Fruit fly (Drosophila melanogaster) Kc167 (cell line): ENCODE measurements around the gene Desat2.

Experiments used
- Myc ChIP-seq: fragments of >200 bp; optimal IDR thresholded peaks from 2 replicates; lab custom pipeline; 2017; ENCODE audit warnings: missing external identifiers
- Sin3A ChIP-seq: fragments of >200 bp; optimal IDR thresholded peaks from 2 replicates; lab custom pipeline; 2018; ENCODE audit warnings: missing external identifiers
- h ChIP-seq: fragments of >200 bp; optimal IDR thresholded peaks from 3 replicates; lab custom pipeline; 2018; ENCODE audit warnings: missing external identifiers
- insv ChIP-seq: fragments of >200 bp; optimal IDR thresholded peaks from 3 replicates; lab custom pipeline; 2018; ENCODE audit warnings: missing external identifiers
- psq ChIP-seq: fragments of >200 bp; optimal IDR thresholded peaks from 2 replicates; lab custom pipeline; 2017; ENCODE audit warnings: missing external identifiers
- ttk ChIP-seq: sonication (Bioruptor generic); optimal IDR thresholded peaks from 2 replicates; lab custom pipeline; 2017; ENCODE audit warnings: missing external identifiers

DNA sequence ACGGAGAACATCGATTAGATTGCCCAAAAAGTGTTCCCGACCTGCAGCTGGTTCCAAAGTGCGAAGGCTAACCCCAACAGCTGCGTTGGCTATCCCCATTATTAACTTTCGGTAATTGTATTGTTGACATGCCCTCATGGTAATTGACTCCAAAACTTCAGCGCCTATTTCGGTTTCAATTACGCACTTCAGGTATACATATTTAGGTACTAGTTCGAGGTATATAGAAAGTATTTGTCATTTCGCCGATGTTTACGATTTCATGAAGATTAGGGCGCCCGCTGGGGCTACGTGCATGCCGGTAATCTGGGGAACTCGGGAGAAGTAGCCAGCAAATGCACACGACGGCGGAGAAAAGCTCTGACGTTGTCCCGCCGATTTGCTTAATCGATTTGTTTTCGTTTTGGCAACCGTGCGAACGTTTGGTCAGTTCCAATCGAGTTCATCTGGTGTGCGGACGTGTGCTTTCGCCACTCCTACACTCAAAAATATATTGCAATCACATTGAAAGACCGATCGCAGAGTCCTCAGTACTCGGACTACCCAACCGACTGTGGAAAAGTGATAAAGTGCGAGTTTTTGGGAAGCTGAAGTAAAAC, 5.1 kb downstream of the Desat2 start:
- TF ChIP-seq h (lab: Kevin White, UChicago) (no peak), psq (lab: Kevin White, UChicago) (no peak), ttk (no peak), Sin3A (lab: Kevin White, UChicago) (no peak), Myc (no peak), insv (lab: Kevin White, UChicago) (no peak)
